Fruit fly (Drosophila melanogaster): ENCODE results near the gene CG32266.

DNA sequence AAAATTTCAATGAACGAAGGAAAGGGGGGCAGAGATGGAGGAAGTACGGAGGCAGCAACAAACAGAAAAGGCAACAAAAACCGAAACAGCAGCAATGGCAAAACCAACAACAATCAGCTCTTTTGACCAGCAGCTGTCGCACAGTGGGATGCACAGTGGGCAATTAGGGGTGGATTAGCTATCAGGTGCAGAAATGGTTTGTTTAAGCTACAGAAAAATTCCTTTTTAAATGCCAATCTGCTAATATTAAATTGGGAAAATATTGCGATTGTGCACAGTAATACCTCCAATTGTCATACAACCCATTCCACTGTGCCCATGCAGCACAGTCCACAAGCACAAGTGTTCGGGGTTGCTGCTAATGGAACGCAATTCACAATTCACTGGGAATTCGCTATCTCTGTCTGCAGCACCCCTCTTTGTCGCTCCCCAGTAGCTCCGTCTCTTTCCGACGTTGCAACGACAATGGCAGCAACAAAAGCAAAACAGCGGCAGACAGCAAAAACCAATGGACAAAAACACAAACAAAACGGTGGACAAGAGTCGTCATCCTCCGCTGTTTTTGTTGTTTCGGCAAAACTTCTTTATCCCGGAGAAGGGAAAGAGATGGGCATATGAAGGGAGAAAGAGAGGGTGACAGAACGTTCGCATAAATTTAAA lies 5.5 kb upstream of the CG32266 start:
- peak; percentile 54 for TF ChIP-seq D (optimal IDR thresholded peaks at IDR 0.05)
- peak; percentile 87 for TF ChIP-seq D (GFP tag; optimal IDR thresholded peaks at IDR 0.05)
- no peak for TF ChIP-seq Dref (GFP tag; IDR thresholded peaks at IDR 0.05)
- peak; percentile 95 for TF ChIP-seq CG5953 (GFP tag; IDR thresholded peaks at IDR 0.05)
- TF ChIP-seq hbn (GFP tag; IDR thresholded peaks at IDR 0.05; ENCODE audit: partially characterized antibody), result no peak
- peak; percentile 90 for TF ChIP-seq CG13123 (GFP tag; optimal IDR thresholded peaks at IDR 0.05)
- TF ChIP-seq pnt (GFP tag; optimal IDR thresholded peaks at IDR 0.05), result peak; percentile 96
- TF ChIP-seq salm (tag; optimal IDR thresholded peaks at IDR 0.05), result peak; percentile 90
- no peak for TF ChIP-seq Dfd (GFP tag; optimal IDR thresholded peaks at IDR 0.05)
- TF ChIP-seq CG13296 (GFP tag; optimal IDR thresholded peaks at IDR 0.05), result peak; percentile 46
- peak; percentile 96 for TF ChIP-seq gem (tag; optimal IDR thresholded peaks at IDR 0.05)
- peak; percentile 39; the same call in 1 of the 2 replicates for TF ChIP-seq sna (GFP tag; IDR thresholded peaks at IDR 0.05; ENCODE audit: partially characterized antibody)
- peak; percentile 97 for TF ChIP-seq Rx (GFP tag; IDR thresholded peaks at IDR 0.05)

All from whole organism, embryonic.